Fruit fly (Drosophila melanogaster): Measurements from ENCODE around the gene CIAPIN1.
A peak's percentile ranks its signal among the peaks of the same experiment; 100 is the strongest.

CIAPIN1 gene

dm6 chr2L:15039309-15039772 is 680 bp upstream of the CIAPIN1 start:
- TF ChIP-seq tio (GFP tag; optimal IDR thresholded peaks at IDR 0.05), result no peak
- TF ChIP-seq CG31365 (tag; optimal IDR thresholded peaks at IDR 0.05), result peak; percentile 28
- no peak for TF ChIP-seq Gsc (GFP tag; IDR thresholded peaks at IDR 0.05)
- no peak for TF ChIP-seq abd-A (tag; optimal IDR thresholded peaks at IDR 0.05)
- TF ChIP-seq esg (GFP tag; conservative IDR thresholded peaks at IDR 0.05), result no peak
- TF ChIP-seq ind (GFP tag; optimal IDR thresholded peaks at IDR 0.05), result peak; percentile 15
- no peak for TF ChIP-seq bowl (GFP tag; IDR thresholded peaks at IDR 0.05)
- TF ChIP-seq lola (GFP tag; optimal IDR thresholded peaks at IDR 0.05), result no peak
- peak; percentile 32 for TF ChIP-seq CG15601 (tag; optimal IDR thresholded peaks at IDR 0.05)
- TF ChIP-seq hkb (optimal IDR thresholded peaks at IDR 0.05), result peak; percentile 40
- TF ChIP-seq hkb (GFP tag; IDR thresholded peaks at IDR 0.05), result no peak
- no peak for TF ChIP-seq CG13296 (GFP tag; optimal IDR thresholded peaks at IDR 0.05)
- no peak for TF ChIP-seq CG1602 (GFP tag; optimal IDR thresholded peaks at IDR 0.05)
- no peak for TF ChIP-seq gce (GFP tag; IDR thresholded peaks at IDR 0.05)
- TF ChIP-seq hbn (GFP tag; IDR thresholded peaks at IDR 0.05; ENCODE audit: partially characterized antibody), result peak; percentile 65
- no peak; the same call in 1 of the 2 replicates for TF ChIP-seq ara (GFP tag; IDR thresholded peaks at IDR 0.05)
- TF ChIP-seq unpg (GFP tag; optimal IDR thresholded peaks at IDR 0.05), result no peak
- TF ChIP-seq HLHmδ (GFP tag; optimal IDR thresholded peaks at IDR 0.05), result no peak
- TF ChIP-seq CG10209 (GFP tag; optimal IDR thresholded peaks at IDR 0.05), result no peak
- no peak for TF ChIP-seq gcm (GFP tag; optimal IDR thresholded peaks at IDR 0.05)
- no peak for TF ChIP-seq CG3407 (GFP tag; optimal IDR thresholded peaks at IDR 0.05)
- no peak for TF ChIP-seq Xrp1 (GFP tag; IDR thresholded peaks at IDR 0.05)
- no peak for TF ChIP-seq CG7357 (GFP tag; IDR thresholded peaks at IDR 0.05)
- no peak for TF ChIP-seq luna (GFP tag; optimal IDR thresholded peaks at IDR 0.05)
- TF ChIP-seq Sin3A (optimal IDR thresholded peaks at IDR 0.05), result peak; percentile 77
- no peak for TF ChIP-seq Hsf (GFP tag; optimal IDR thresholded peaks at IDR 0.05)
- TF ChIP-seq gsb-n (tag; optimal IDR thresholded peaks at IDR 0.05), result no peak
- TF ChIP-seq nom (GFP tag; optimal IDR thresholded peaks at IDR 0.05), result no peak
- TF ChIP-seq Hr3 (GFP tag; optimal IDR thresholded peaks at IDR 0.05), result no peak
- peak; percentile 93 for TF ChIP-seq Opbp (GFP tag; IDR thresholded peaks at IDR 0.05; ENCODE audit: partially characterized antibody)
- TF ChIP-seq bcd (GFP tag; optimal IDR thresholded peaks at IDR 0.05), result peak; percentile 55
- TF ChIP-seq CG8478 (optimal IDR thresholded peaks at IDR 0.05), result no peak
- peak; percentile 11 for TF ChIP-seq gfzf (GFP tag; optimal IDR thresholded peaks at IDR 0.05)
- TF ChIP-seq ase (GFP tag; IDR thresholded peaks at IDR 0.05), result no peak
- no peak for TF ChIP-seq pita (GFP tag; optimal IDR thresholded peaks at IDR 0.05)
- no peak for TF ChIP-seq CG17186 (GFP tag; optimal IDR thresholded peaks at IDR 0.05)
- TF ChIP-seq Six4 (GFP tag; optimal IDR thresholded peaks at IDR 0.05), result no peak
- no peak for TF ChIP-seq disco-r (GFP tag; optimal IDR thresholded peaks at IDR 0.05)
- TF ChIP-seq pho (GFP tag; optimal IDR thresholded peaks at IDR 0.05), result no peak
- TF ChIP-seq CG17912 (GFP tag; optimal IDR thresholded peaks at IDR 0.05), result no peak
- TF ChIP-seq CG15479 (GFP tag; optimal IDR thresholded peaks at IDR 0.05), result peak; percentile 15
- no peak for TF ChIP-seq sd (tag; optimal IDR thresholded peaks at IDR 0.05)
- TF ChIP-seq sc (optimal IDR thresholded peaks at IDR 0.05), result no peak
- TF ChIP-seq sc (GFP tag; optimal IDR thresholded peaks at IDR 0.05), result no peak
- no peak for TF ChIP-seq CG10147 (GFP tag; optimal IDR thresholded peaks at IDR 0.05)
- TF ChIP-seq sob (GFP tag; IDR thresholded peaks at IDR 0.05), result no peak
- TF ChIP-seq CG14667 (GFP tag; IDR thresholded peaks at IDR 0.05), result no peak
- no peak for TF ChIP-seq CG4404 (GFP tag; IDR thresholded peaks at IDR 0.05)
- peak; percentile 39 for TF ChIP-seq shn (GFP tag; optimal IDR thresholded peaks at IDR 0.05)
- no peak for TF ChIP-seq Dip2 (GFP tag; IDR thresholded peaks at IDR 0.05)
- TF ChIP-seq CG2678 (tag; optimal IDR thresholded peaks at IDR 0.05), result no peak
- TF ChIP-seq otp (GFP tag; IDR thresholded peaks at IDR 0.05), result no peak
- TF ChIP-seq Dp (GFP tag; optimal IDR thresholded peaks at IDR 0.05), result peak; percentile 25
